Fruit fly (Drosophila melanogaster) whole organism, embryonic: ENCODE results near the gene CG7342.

Source experiments
- Asciz ChIP-seq: fragments of 200-800 bp; sonication (Bioruptor generic); optimal IDR thresholded peaks from 2 replicates; lab custom pipeline; 2017; ENCODE audit warnings: missing biosample characterization, mild to moderate bottlenecking, missing genetic modification characterization, missing genetic modification reagents
- CG10979 ChIP-seq: fragments of 200-800 bp; sonication (Bioruptor generic); optimal IDR thresholded peaks from 2 replicates; lab custom pipeline; 2018; ENCODE audit warnings: missing biosample characterization, mild to moderate bottlenecking, missing genetic modification characterization, moderate library complexity
- CG11504 ChIP-seq: fragments of 200-800 bp; sonication (Bioruptor generic); optimal IDR thresholded peaks from 3 replicates; lab custom pipeline; 2019; ENCODE audit warnings: missing biosample characterization, mild to moderate bottlenecking, missing genetic modification characterization, moderate library complexity
- CG12942 ChIP-seq: fragments of 200-800 bp; sonication (Bioruptor generic); optimal IDR thresholded peaks from 3 replicates; lab custom pipeline; 2016; ENCODE audit warnings: missing biosample characterization, missing genetic modification characterization
- CG13296 ChIP-seq: fragments of 200-800 bp; sonication (Bioruptor generic); optimal IDR thresholded peaks from 3 replicates; lab custom pipeline; 2018; ENCODE audit warnings: missing biosample characterization, mild to moderate bottlenecking, missing genetic modification characterization
- CG15073 ChIP-seq: fragments of 200-800 bp; sonication (Bioruptor generic); optimal IDR thresholded peaks from 2 replicates; lab custom pipeline; 2016; ENCODE audit warnings: missing biosample characterization, missing genetic modification characterization
- CG31365 ChIP-seq: fragments of 200-800 bp; sonication (Bioruptor generic); optimal IDR thresholded peaks from 2 replicates; lab custom pipeline; 2018; ENCODE audit warnings: missing biosample characterization, mild to moderate bottlenecking, missing genetic modification characterization
- CG32772 ChIP-seq: fragments of 200-800 bp; sonication (Bioruptor generic); IDR thresholded peaks from 2 replicates; pipeline ENCODE4 v1.3.6; 2022; ENCODE audit warnings: missing biosample characterization, missing genetic modification characterization
- CG3281 ChIP-seq: fragments of 200-800 bp; sonication (Bioruptor generic); optimal IDR thresholded peaks from 3 replicates; lab custom pipeline; 2017; ENCODE audit warnings: missing biosample characterization, mild to moderate bottlenecking, missing genetic modification characterization
- CG33557 ChIP-seq: fragments of 200-800 bp; sonication (Bioruptor generic); optimal IDR thresholded peaks from 2 replicates; lab custom pipeline; 2019; ENCODE audit warnings: missing biosample characterization, mild to moderate bottlenecking, missing genetic modification characterization, moderate library complexity
- CG3726 ChIP-seq: fragments of 200-800 bp; sonication (Bioruptor generic); IDR thresholded peaks from 3 replicates; pipeline ENCODE4, ENCODE4 v1.3.6; 2022; ENCODE audit warnings: missing biosample characterization, missing genetic modification characterization
- CG3847 ChIP-seq: fragments of 200-800 bp; sonication (Bioruptor generic); IDR thresholded peaks from 2 replicates; pipeline ENCODE4 v1.3.6; 2022; ENCODE audit warnings: missing biosample characterization, missing genetic modification characterization
- CG4282 ChIP-seq: fragments of 200-800 bp; sonication (Bioruptor generic); optimal IDR thresholded peaks from 2 replicates; lab custom pipeline; 2016; ENCODE audit warnings: missing biosample characterization, missing genetic modification characterization
- CG4360 ChIP-seq: fragments of 200-800 bp; sonication (Bioruptor generic); IDR thresholded peaks from 2 replicates; pipeline ENCODE4 v1.3.6; 2022; ENCODE audit warnings: missing biosample characterization, missing genetic modification characterization
- CG7786 ChIP-seq: fragments of 200-800 bp; sonication (Bioruptor generic); optimal IDR thresholded peaks from 2 replicates; lab custom pipeline; 2016; ENCODE audit warnings: missing biosample characterization, missing genetic modification characterization
- CG8290 ChIP-seq, 3 experiments: fragments of 200-800 bp; sonication (Bioruptor generic); optimal IDR thresholded peaks; 2 replicates each; lab custom pipeline; 2016 to 2019; ENCODE audit warnings: missing biosample characterization in 3 of 3, missing genetic modification characterization in 3 of 3, mild to moderate bottlenecking in 2 of 3, moderate library complexity in 1 of 3
- Dp ChIP-seq: fragments of 200-800 bp; sonication (Bioruptor generic); optimal IDR thresholded peaks from 2 replicates; lab custom pipeline; 2018; ENCODE audit warnings: missing biosample characterization, mild to moderate bottlenecking, missing genetic modification characterization, moderate library complexity
- Drgx ChIP-seq: fragments of 200-800 bp; sonication (Bioruptor generic); IDR thresholded peaks from 2 replicates; pipeline ENCODE4 v1.3.6; 2022; ENCODE audit warnings: missing biosample characterization, missing genetic modification characterization
- Elba2 ChIP-seq: fragments of 200-800 bp; sonication (Bioruptor generic); optimal IDR thresholded peaks from 3 replicates; lab custom pipeline; 2016; ENCODE audit warnings: missing biosample characterization, missing genetic modification characterization
- MBD-R2 ChIP-seq: fragments of 200-800 bp; sonication (Bioruptor generic); IDR thresholded peaks from 2 replicates; pipeline ENCODE4 v1.3.6; 2022; ENCODE audit warnings: missing biosample characterization, missing genetic modification characterization
- MESR4 ChIP-seq: fragments of 200-800 bp; sonication (Bioruptor generic); optimal IDR thresholded peaks from 2 replicates; lab custom pipeline; 2018; ENCODE audit warnings: missing biosample characterization, mild to moderate bottlenecking, missing genetic modification characterization, moderate library complexity
- MTF-1 ChIP-seq: fragments of 200-800 bp; sonication (Bioruptor generic); optimal IDR thresholded peaks from 2 replicates; lab custom pipeline; 2018; ENCODE audit warnings: missing biosample characterization, mild to moderate bottlenecking, missing genetic modification characterization, borderline replicate concordance
- NfI ChIP-seq: fragments of 200-800 bp; sonication (Bioruptor generic); optimal IDR thresholded peaks from 3 replicates; lab custom pipeline; 2018; ENCODE audit warnings: missing biosample characterization, mild to moderate bottlenecking, missing genetic modification characterization, moderate library complexity
- Optix ChIP-seq: fragments of 200-800 bp; sonication (Bioruptor generic); IDR thresholded peaks from 3 replicates; pipeline ENCODE4 v1.3.6; 2022; ENCODE audit warnings: missing biosample characterization, missing genetic modification characterization
- Poxn ChIP-seq: fragments of 200-800 bp; sonication (Bioruptor generic); IDR thresholded peaks from 2 replicates; pipeline ENCODE4 v1.3.6; 2022; ENCODE audit warnings: missing biosample characterization, missing genetic modification characterization
- Rfx ChIP-seq: fragments of 200-800 bp; sonication (Bioruptor generic); IDR thresholded peaks from 2 replicates; pipeline ENCODE4 v1.3.6; 2022; ENCODE audit warnings: missing biosample characterization, missing genetic modification characterization
- Sox102F ChIP-seq: fragments of 200-800 bp; sonication (Bioruptor generic); optimal IDR thresholded peaks from 2 replicates; lab custom pipeline; 2018; ENCODE audit warnings: missing biosample characterization, mild to moderate bottlenecking, missing genetic modification characterization, moderate library complexity
- Sry-δ ChIP-seq: fragments of 200-800 bp; sonication (Bioruptor generic); optimal IDR thresholded peaks from 2 replicates; lab custom pipeline; 2016; ENCODE audit warnings: missing biosample characterization, missing genetic modification characterization
- Stat92E ChIP-seq, 3 experiments: fragments of >200 bp in 2 of 3; fragments of 200-800 bp in 1 of 3; sonication (Bioruptor generic) in 1 of 3; optimal IDR thresholded peaks; 2 replicates each; lab custom pipeline; 2017 to 2019; ENCODE audit warnings: missing biosample characterization in 3 of 3, missing genetic modification characterization in 3 of 3, mild to moderate bottlenecking in 1 of 3, moderate library complexity in 1 of 3
- Xbp1 ChIP-seq: fragments of 200-800 bp; sonication (Bioruptor generic); optimal IDR thresholded peaks from 3 replicates; lab custom pipeline; 2016; ENCODE audit warnings: missing biosample characterization, mild to moderate bottlenecking, missing genetic modification characterization
- Xrp1 ChIP-seq: fragments of 200-800 bp; sonication (Bioruptor generic); IDR thresholded peaks from 2 replicates; pipeline ENCODE4 v1.3.6; 2022; ENCODE audit warnings: missing biosample characterization, missing genetic modification characterization
- ap ChIP-seq: fragments of 200-800 bp; sonication (Bioruptor generic); IDR thresholded peaks from 2 replicates; pipeline ENCODE4 v1.3.6; 2022; ENCODE audit warnings: missing biosample characterization, missing genetic modification characterization
- bbx ChIP-seq: fragments of 200-800 bp; sonication (Bioruptor generic); IDR thresholded peaks from 2 replicates; pipeline ENCODE4 v1.3.6; 2022; ENCODE audit warnings: missing biosample characterization, missing genetic modification characterization; ENCODE audit not compliant: partially characterized antibody
- cg ChIP-seq: fragments of 200-800 bp; sonication (Bioruptor generic); optimal IDR thresholded peaks from 3 replicates; lab custom pipeline; 2019; ENCODE audit warnings: missing biosample characterization, mild to moderate bottlenecking, missing genetic modification characterization, moderate library complexity
- gcm ChIP-seq: fragments of 200-800 bp; sonication (Bioruptor generic); optimal IDR thresholded peaks from 2 replicates; lab custom pipeline; 2019; ENCODE audit warnings: missing biosample characterization, mild to moderate bottlenecking, missing genetic modification characterization, moderate library complexity
- gsb-n ChIP-seq: fragments of 200-800 bp; sonication (Bioruptor generic); optimal IDR thresholded peaks from 3 replicates; lab custom pipeline; 2018; ENCODE audit warnings: missing biosample characterization, mild to moderate bottlenecking, missing genetic modification characterization
- hkb ChIP-seq, 2 experiments: fragments of 200-800 bp in 1 of 2; fragments of >200 bp in 1 of 2; sonication (Bioruptor generic) in 1 of 2; IDR thresholded peaks in 1 of 2; optimal IDR thresholded peaks in 1 of 2; 2 replicates each; pipeline versions ENCODE4 v1.3.6 to Lab custom; 2017 to 2022; ENCODE audit warnings: missing biosample characterization in 1 of 2, missing genetic modification characterization in 1 of 2
- jing ChIP-seq: fragments of 200-800 bp; sonication (Bioruptor generic); optimal IDR thresholded peaks from 2 replicates; lab custom pipeline; 2018; ENCODE audit warnings: missing biosample characterization, mild to moderate bottlenecking, missing genetic modification characterization
- kni ChIP-seq: fragments of 200-800 bp; sonication (Bioruptor generic); optimal IDR thresholded peaks from 3 replicates; lab custom pipeline; 2017; ENCODE audit warnings: mild to moderate bottlenecking, missing biosample characterization, missing genetic modification reagents, missing genetic modification characterization
- knrl ChIP-seq: fragments of 200-800 bp; sonication (Bioruptor generic); IDR thresholded peaks from 3 replicates; pipeline ENCODE4 v1.3.6; 2022; ENCODE audit warnings: missing biosample characterization, missing genetic modification characterization; ENCODE audit not compliant: partially characterized antibody
- lmd ChIP-seq: fragments of 200-800 bp; sonication (Bioruptor generic); IDR thresholded peaks from 2 replicates; pipeline ENCODE4 v1.3.6; 2022; ENCODE audit warnings: missing biosample characterization, missing genetic modification characterization
- odd ChIP-seq: fragments of 200-800 bp; sonication (Bioruptor generic); optimal IDR thresholded peaks from 2 replicates; lab custom pipeline; 2017; ENCODE audit warnings: missing biosample characterization, mild to moderate bottlenecking, missing genetic modification characterization
- onecut ChIP-seq: fragments of 200-800 bp; sonication (Bioruptor generic); IDR thresholded peaks from 2 replicates; pipeline ENCODE4 v1.3.6; 2022; ENCODE audit warnings: missing biosample characterization, missing genetic modification characterization
- row ChIP-seq: fragments of 200-800 bp; sonication (Bioruptor generic); IDR thresholded peaks from 3 replicates; pipeline ENCODE4 v1.3.6; 2022; ENCODE audit warnings: missing biosample characterization, missing genetic modification characterization
- sc ChIP-seq, 3 experiments: fragments of >200 bp in 2 of 3; fragments of 200-800 bp in 1 of 3; sonication (Bioruptor generic) in 1 of 3; optimal IDR thresholded peaks; 2 replicates in 2 of 3; 3 replicates in 1 of 3; lab custom pipeline; 2017; ENCODE audit warnings: mild to moderate bottlenecking in 1 of 3, missing biosample characterization in 1 of 3, missing genetic modification characterization in 1 of 3, missing genetic modification reagents in 1 of 3
- scrt ChIP-seq: fragments of 200-800 bp; sonication (Bioruptor generic); optimal IDR thresholded peaks from 2 replicates; lab custom pipeline; 2018; ENCODE audit warnings: missing biosample characterization, mild to moderate bottlenecking, missing genetic modification characterization, moderate library complexity
- slbo ChIP-seq: fragments of 200-800 bp; sonication (Bioruptor generic); IDR thresholded peaks from 2 replicates; pipeline ENCODE4 v1.3.6; 2022; ENCODE audit warnings: missing biosample characterization, missing genetic modification characterization
- sna ChIP-seq: fragments of 200-800 bp; sonication (Bioruptor generic); IDR thresholded peaks from 2 replicates; pipeline ENCODE4 v1.3.6; 2022; ENCODE audit warnings: missing biosample characterization, missing genetic modification characterization; ENCODE audit not compliant: partially characterized antibody
- usp ChIP-seq: fragments of >200 bp; optimal IDR thresholded peaks from 2 replicates; lab custom pipeline; 2017; ENCODE audit warnings: missing biosample characterization, missing genetic modification characterization
- zf30C ChIP-seq: fragments of 200-800 bp; sonication (Bioruptor generic); optimal IDR thresholded peaks from 3 replicates; lab custom pipeline; 2018; ENCODE audit warnings: missing biosample characterization, mild to moderate bottlenecking, missing genetic modification characterization

The CG7342 gene

DNA sequence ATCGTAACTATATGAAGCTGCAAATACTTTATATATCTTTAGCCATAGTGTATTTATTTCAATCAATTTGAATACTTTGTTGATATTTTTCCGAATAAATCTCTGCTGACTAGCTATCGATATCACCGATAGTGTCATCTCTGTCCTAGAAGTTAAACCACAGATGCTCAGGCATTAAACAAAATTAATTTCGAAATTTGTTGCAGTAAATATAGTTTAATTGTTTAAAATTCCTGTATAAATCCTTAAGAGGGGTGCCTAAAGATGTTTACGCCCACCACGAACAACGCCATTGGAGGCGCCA, 41.7 kb downstream of the CG7342 start, which contains the start of gene Nup58 (continued):
- TF ChIP-seq scrt (GFP tag; lab: Kevin White, UChicago) (no peak), CG10979 (tag; lab: Kevin White, UChicago) (no peak), CG12942 (GFP tag; lab: Kevin White, UChicago) (no peak), ap (GFP tag; lab: Robert Waterston, UW) (no peak), CG11504 (tag; lab: Kevin White, UChicago) (no peak), lmd (GFP tag; lab: Robert Waterston, UW) (no peak), CG8290 (GFP tag; optimal IDR thresholded peaks at IDR 0.05; lab: Kevin White, UChicago) (no peak), CG8290 (tag; optimal IDR thresholded peaks at IDR 0.05; lab: Kevin White, UChicago) (peak in 1 of 2 experiments; percentile 53), NfI (peak; percentile 20), kni (GFP tag; lab: Kevin White, UChicago) (no peak), Drgx (GFP tag; lab: Robert Waterston, UW) (no peak), Sox102F (no peak), CG33557 (GFP tag; lab: Kevin White, UChicago) (no peak), gcm (GFP tag; lab: Kevin White, UChicago) (no peak), CG32772 (GFP tag; lab: Robert Waterston, UW) (no peak), Rfx (GFP tag; lab: Robert Waterston, UW) (peak; percentile 65), Elba2 (GFP tag; lab: Kevin White, UChicago) (no peak), zf30C (GFP tag; lab: Kevin White, UChicago) (no peak), CG15073 (no peak), CG31365 (no peak), odd (GFP tag; lab: Kevin White, UChicago) (no peak), jing (GFP tag; lab: Kevin White, UChicago) (no peak), CG3726 (GFP tag; lab: Robert Waterston, UW) (no peak), sna (GFP tag; lab: Robert Waterston, UW) (0 out of 2 replicates have a peak, but pooled peaks have one; percentile 69), row (peak; percentile 42), Sry-δ (GFP tag; lab: Kevin White, UChicago) (peak; percentile 62), Optix (GFP tag; lab: Robert Waterston, UW) (no peak), Poxn (GFP tag; lab: Robert Waterston, UW) (no peak), Stat92E (GFP tag; optimal IDR thresholded peaks at IDR 0.05; lab: Kevin White, UChicago) (no peak), gsb-n (no peak), CG4360 (GFP tag; lab: Robert Waterston, UW) (no peak), hkb (optimal IDR thresholded peaks at IDR 0.05; lab: Kevin White, UChicago) (no peak), hkb (GFP tag; IDR thresholded peaks at IDR 0.05; lab: Robert Waterston, UW) (no peak), knrl (GFP tag; lab: Robert Waterston, UW) (peak; percentile 74; the same call in 2 of the 3 replicates), MESR4 (GFP tag; lab: Kevin White, UChicago) (no peak), usp (no peak), CG13296 (GFP tag; lab: Kevin White, UChicago) (no peak), MBD-R2 (GFP tag; lab: Robert Waterston, UW) (peak; percentile 50), CG4282 (GFP tag; lab: Kevin White, UChicago) (no peak), onecut (GFP tag; lab: Robert Waterston, UW) (no peak), CG7786 (GFP tag; lab: Kevin White, UChicago) (no peak), MTF-1 (GFP tag; lab: Kevin White, UChicago) (no peak), Dp (peak; percentile 18), Asciz (GFP tag; lab: Kevin White, UChicago) (no peak), bbx (GFP tag; lab: Robert Waterston, UW) (peak; percentile 84), Xbp1 (GFP tag; lab: Kevin White, UChicago) (peak; percentile 4), sc (optimal IDR thresholded peaks at IDR 0.05; lab: Kevin White, UChicago) (no peak), sc (GFP tag; optimal IDR thresholded peaks at IDR 0.05; lab: Kevin White, UChicago) (no peak), slbo (GFP tag; lab: Robert Waterston, UW) (peak; percentile 58; the same call in 1 of the 2 replicates), cg (GFP tag; lab: Kevin White, UChicago) (no peak), CG3847 (GFP tag; lab: Robert Waterston, UW) (no peak), Xrp1 (peak; percentile 13; the same call in 1 of the 2 replicates), CG3281 (GFP tag; lab: Kevin White, UChicago) (no peak)
